Worm (Caenorhabditis elegans) whole organism, L1 larva: ENCODE data around the gene Y11D7A.5.

Experiments used
- elt-2 ChIP-seq: sonication (generic microtip); optimal IDR thresholded peaks from 2 replicates; lab custom pipeline; 2016; ENCODE audit warnings: missing genetic modification characterization, mild to moderate bottlenecking, inconsistent platforms, missing compliant biosample characterization, missing genetic modification reagents
- fkh-8 ChIP-seq: sonication (generic microtip); optimal IDR thresholded peaks from 2 replicates; lab custom pipeline; 2016; ENCODE audit warnings: mild to moderate bottlenecking, missing genetic modification characterization, missing compliant biosample characterization
- mep-1 ChIP-seq: fragments of 150-350 bp; optimal IDR thresholded peaks from 2 replicates; lab custom pipeline; 2014; ENCODE audit warnings: missing biosample characterization, missing genetic modification characterization
- nhr-12 ChIP-seq: sonication (generic microtip); optimal IDR thresholded peaks from 2 replicates; lab custom pipeline; 2017; ENCODE audit warnings: missing biosample characterization, missing genetic modification characterization
- sup-37 ChIP-seq: fragments of 200-800 bp; sonication (Bioruptor generic); optimal IDR thresholded peaks from 2 replicates; lab custom pipeline; 2018; ENCODE audit warnings: mild to moderate bottlenecking, missing genetic modification characterization, missing compliant biosample characterization

ce11 chrIV:9259687-9260086, 14.4 kb upstream of the Y11D7A.5 start, which contains the start of gene Y11D7A.10:
- TF ChIP-seq nhr-12 (tag; lab: Kevin White, UChicago) = no peak
- TF ChIP-seq sup-37 (GFP tag; lab: Kevin White, UChicago) = no peak
- no peak for TF ChIP-seq elt-2 (tag; lab: Kevin White, UChicago)
- no peak for TF ChIP-seq fkh-8 (tag; lab: Kevin White, UChicago)
- TF ChIP-seq mep-1 (tag; lab: Kevin White, UChicago) = no peak
